Worm (Caenorhabditis elegans) whole organism, L4 larva: ENCODE measurements around the gene snt-1.

Experiments used
- D1046.2 ChIP-seq: fragments of 200-800 bp; sonication (Bioruptor generic); IDR thresholded peaks from 2 replicates; pipeline ENCODE4 v1.3.6; 2022; ENCODE audit warnings: missing genetic modification characterization, missing compliant biosample characterization
- F10B5.3 ChIP-seq: sonication (generic microtip); optimal IDR thresholded peaks from 2 replicates; lab custom pipeline; 2016; ENCODE audit warnings: mild to moderate bottlenecking, missing genetic modification characterization, missing compliant biosample characterization
- F26F4.8 ChIP-seq: fragments of 200-800 bp; sonication (Bioruptor generic); conservative IDR thresholded peaks from 2 replicates; pipeline ENCODE4 v1.3.6; 2022; ENCODE audit warnings: missing genetic modification characterization, missing compliant biosample characterization
- F37D6.2 ChIP-seq: sonication (generic microtip); optimal IDR thresholded peaks from 2 replicates; lab custom pipeline; 2016; ENCODE audit warnings: mild to moderate bottlenecking, missing genetic modification characterization, missing compliant biosample characterization
- R02D3.7 ChIP-seq: fragments of 150-350 bp; sonication (generic microtip); optimal IDR thresholded peaks from 3 replicates; lab custom pipeline; 2014; ENCODE audit warnings: missing biosample characterization, missing genetic modification characterization
- Y5F2A.4 ChIP-seq: fragments of 200-800 bp; sonication (Bioruptor generic); optimal IDR thresholded peaks from 2 replicates; lab custom pipeline; 2018; ENCODE audit warnings: mild to moderate bottlenecking, missing genetic modification characterization, missing compliant biosample characterization
- Y75B8A.6 ChIP-seq: fragments of 200-800 bp; sonication (Bioruptor generic); IDR thresholded peaks from 2 replicates; pipeline ENCODE4 v1.3.6; 2022; ENCODE audit warnings: missing genetic modification reagents, missing genetic modification characterization, missing compliant biosample characterization
- aha-1 ChIP-seq: fragments of 150-350 bp; peaks from one replicate; lab custom pipeline; 2014; ENCODE audit warnings: missing biosample characterization, missing genetic modification characterization
- aly-2 ChIP-seq: sonication (generic microtip); optimal IDR thresholded peaks from 2 replicates; lab custom pipeline; 2018; ENCODE audit warnings: missing biosample characterization, missing genetic modification characterization
- ama-1 ChIP-seq: fragments of 150-350 bp; optimal IDR thresholded peaks from 2 replicates; lab custom pipeline; 2014; ENCODE audit warnings: inconsistent platforms, mixed read lengths
- arid-1 ChIP-seq: fragments of 200-800 bp; sonication (Bioruptor generic); conservative IDR thresholded peaks from 2 replicates; pipeline ENCODE4 v1.3.6; 2022; ENCODE audit warnings: missing genetic modification reagents, missing genetic modification characterization, missing compliant biosample characterization
- ceh-20 ChIP-seq: fragments of 200-800 bp; sonication (Bioruptor generic); IDR thresholded peaks from 2 replicates; pipeline ENCODE4 v1.3.6; 2022; ENCODE audit warnings: missing genetic modification reagents, missing genetic modification characterization, missing compliant biosample characterization
- ceh-44 ChIP-seq: fragments of 200-800 bp; sonication (Bioruptor generic); IDR thresholded peaks from 2 replicates; pipeline ENCODE4 v1.3.6; 2022; ENCODE audit warnings: missing genetic modification reagents, missing genetic modification characterization, missing compliant biosample characterization
- ceh-62 ChIP-seq: sonication (generic microtip); optimal IDR thresholded peaks from 2 replicates; lab custom pipeline; 2017; ENCODE audit warnings: missing biosample characterization, missing genetic modification characterization
- ceh-82 ChIP-seq: sonication (generic microtip); optimal IDR thresholded peaks from 2 replicates; lab custom pipeline; 2017; ENCODE audit warnings: missing biosample characterization, missing genetic modification characterization
- cey-2 ChIP-seq: sonication (generic microtip); optimal IDR thresholded peaks from 3 replicates; lab custom pipeline; 2017; ENCODE audit warnings: missing genetic modification characterization, mild to moderate bottlenecking, missing compliant biosample characterization, antibody characterized with exemption, borderline replicate concordance; ENCODE audit not compliant: insufficient read depth
- daf-16 ChIP-seq, 3 experiments: sonication (generic microtip); optimal IDR thresholded peaks; 2 replicates each; lab custom pipeline; 2016 to 2017; ENCODE audit warnings: missing genetic modification characterization in 3 of 3, missing genetic modification reagents in 3 of 3, mild to moderate bottlenecking in 2 of 3, missing compliant biosample characterization in 2 of 3, missing biosample characterization in 1 of 3, moderate library complexity in 1 of 3
- daf-19 ChIP-seq: fragments of 200-800 bp; sonication (Bioruptor generic); conservative IDR thresholded peaks from 2 replicates; pipeline ENCODE4 v1.3.6; 2022; ENCODE audit warnings: missing genetic modification characterization, missing compliant biosample characterization
- dmd-6 ChIP-seq: fragments of 200-800 bp; sonication (Bioruptor generic); IDR thresholded peaks from 2 replicates; pipeline ENCODE4 v1.3.6; 2022; ENCODE audit warnings: missing genetic modification reagents, missing genetic modification characterization, missing compliant biosample characterization
- dmd-9 ChIP-seq: fragments of 200-800 bp; sonication (Bioruptor generic); IDR thresholded peaks from 2 replicates; pipeline ENCODE4 v1.3.6; 2022; ENCODE audit warnings: missing genetic modification reagents, missing genetic modification characterization, missing compliant biosample characterization
- dve-1 ChIP-seq: sonication (generic microtip); optimal IDR thresholded peaks from 2 replicates; lab custom pipeline; 2017; ENCODE audit warnings: antibody characterized with exemption, mild to moderate bottlenecking, missing genetic modification characterization, missing compliant biosample characterization; ENCODE audit not compliant: insufficient read depth
- fos-1 ChIP-seq: fragments of 150-350 bp; optimal IDR thresholded peaks from 2 replicates; lab custom pipeline; 2014; ENCODE audit warnings: missing biosample characterization, missing genetic modification characterization
- hif-1 ChIP-seq, 2 experiments: sonication (generic microtip); optimal IDR thresholded peaks; 2 replicates each; lab custom pipeline; 2016 to 2017; ENCODE audit warnings: missing compliant biosample characterization in 2 of 2, missing genetic modification characterization in 2 of 2, missing genetic modification reagents in 2 of 2, missing genotype in 2 of 2, mild to moderate bottlenecking in 1 of 2
- hlh-30 ChIP-seq: sonication (generic microtip); optimal IDR thresholded peaks from 2 replicates; lab custom pipeline; 2017; ENCODE audit warnings: antibody characterized with exemption, mild to moderate bottlenecking, missing genetic modification characterization, missing compliant biosample characterization; ENCODE audit not compliant: insufficient read depth
- lin-1 ChIP-seq: fragments of 200-800 bp; sonication (Bioruptor generic); IDR thresholded peaks from 2 replicates; pipeline ENCODE4 v1.3.6; 2022; ENCODE audit warnings: missing genetic modification reagents, missing genetic modification characterization, missing compliant biosample characterization
- lsy-2 ChIP-seq, 2 experiments: fragments of 150-350 bp in 1 of 2; sonication (generic microtip) in 1 of 2; optimal IDR thresholded peaks; 2 replicates each; lab custom pipeline; 2014 to 2017; ENCODE audit warnings: missing biosample characterization in 2 of 2, missing genetic modification characterization in 2 of 2
- madf-5 ChIP-seq, 2 experiments: fragments of 200-800 bp; sonication (Bioruptor generic); IDR thresholded peaks; 2 replicates each; pipeline ENCODE4 v1.3.6; 2022; ENCODE audit warnings: missing compliant biosample characterization in 2 of 2, missing genetic modification characterization in 2 of 2
- mdl-1 ChIP-seq, 2 experiments: fragments of 150-350 bp in 1 of 2; sonication (generic microtip) in 1 of 2; optimal IDR thresholded peaks; 2 replicates each; lab custom pipeline; 2014 to 2017; ENCODE audit warnings: missing biosample characterization in 2 of 2, missing genetic modification characterization in 2 of 2
- mdt-29 ChIP-seq: fragments of 200-800 bp; sonication (Bioruptor generic); IDR thresholded peaks from 2 replicates; pipeline ENCODE4 v1.3.6; 2022; ENCODE audit warnings: missing genetic modification reagents, missing genetic modification characterization, missing compliant biosample characterization
- mep-1 ChIP-seq: fragments of 150-350 bp; sonication (generic microtip); optimal IDR thresholded peaks from 3 replicates; lab custom pipeline; 2014; ENCODE audit warnings: missing biosample characterization, missing genetic modification characterization
- mes-2 ChIP-seq: sonication (generic microtip); optimal IDR thresholded peaks from 2 replicates; lab custom pipeline; 2016; ENCODE audit warnings: missing genotype, mild to moderate bottlenecking, missing genetic modification characterization, missing compliant biosample characterization; ENCODE audit not compliant: poor library complexity, severe bottlenecking
- nhr-102 ChIP-seq: sonication (generic microtip); optimal IDR thresholded peaks from 2 replicates; lab custom pipeline; 2016; ENCODE audit warnings: mild to moderate bottlenecking, missing genetic modification characterization, moderate library complexity, missing compliant biosample characterization
- nhr-111 ChIP-seq: fragments of 200-800 bp; sonication (Bioruptor generic); optimal IDR thresholded peaks from 2 replicates; lab custom pipeline; 2018; ENCODE audit warnings: mild to moderate bottlenecking, missing genetic modification characterization, missing compliant biosample characterization
- nhr-41 ChIP-seq: fragments of 200-800 bp; sonication (Bioruptor generic); IDR thresholded peaks from 2 replicates; pipeline ENCODE4 v1.3.6; 2022; ENCODE audit warnings: missing genetic modification reagents, missing genetic modification characterization, missing compliant biosample characterization
- nhr-6 ChIP-seq: fragments of 150-350 bp; optimal IDR thresholded peaks from 2 replicates; lab custom pipeline; 2014; ENCODE audit warnings: missing biosample characterization, missing genetic modification characterization
- pha-4 ChIP-seq, 2 experiments: fragments of 150-350 bp in 1 of 2; fragments of 200-800 bp in 1 of 2; sonication (Bioruptor generic) in 1 of 2; IDR thresholded peaks in 1 of 2; optimal IDR thresholded peaks in 1 of 2; 2 replicates each; pipeline versions ENCODE4 v1.3.6 to Lab custom; 2014 to 2022; ENCODE audit warnings: missing genetic modification characterization in 2 of 2, missing genetic modification reagents in 2 of 2, missing biosample characterization in 1 of 2, missing compliant biosample characterization in 1 of 2
- rbr-2 ChIP-seq: sonication (generic microtip); optimal IDR thresholded peaks from 2 replicates; lab custom pipeline; 2016; ENCODE audit warnings: missing genotype, missing genetic modification characterization, missing compliant biosample characterization
- saeg-2 ChIP-seq: fragments of 200-800 bp; sonication (Bioruptor generic); IDR thresholded peaks from 2 replicates; pipeline ENCODE4 v1.3.6; 2022; ENCODE audit warnings: missing genetic modification reagents, missing genetic modification characterization, missing compliant biosample characterization
- skn-1 ChIP-seq: fragments of 150-350 bp; optimal IDR thresholded peaks from 2 replicates; lab custom pipeline; 2014; ENCODE audit warnings: missing biosample characterization, missing genetic modification characterization
- spr-3 ChIP-seq: fragments of 200-800 bp; sonication (Bioruptor generic); optimal IDR thresholded peaks from 2 replicates; lab custom pipeline; 2018; ENCODE audit warnings: mild to moderate bottlenecking, missing genetic modification characterization, missing compliant biosample characterization
- tag-97 ChIP-seq: fragments of 200-800 bp; sonication (Bioruptor generic); IDR thresholded peaks from 2 replicates; pipeline ENCODE4 v1.3.6; 2022; ENCODE audit warnings: missing genetic modification characterization, missing compliant biosample characterization
- tra-1 ChIP-seq: fragments of 200-800 bp; sonication (Bioruptor generic); IDR thresholded peaks from 2 replicates; pipeline ENCODE4 v1.3.6; 2022; ENCODE audit warnings: missing genetic modification reagents, missing genetic modification characterization, missing compliant biosample characterization
- unc-130 ChIP-seq: sonication (generic microtip); optimal IDR thresholded peaks from 2 replicates; lab custom pipeline; 2016; ENCODE audit warnings: missing genetic modification reagents, missing genetic modification characterization, missing compliant biosample characterization
- zfp-3 ChIP-seq: fragments of 200-800 bp; sonication (Bioruptor generic); conservative IDR thresholded peaks from 2 replicates; pipeline ENCODE4 v1.3.6; 2022; ENCODE audit warnings: missing genetic modification reagents, missing genetic modification characterization, missing compliant biosample characterization
- zip-11 ChIP-seq: fragments of 200-800 bp; sonication (Bioruptor generic); IDR thresholded peaks from 2 replicates; pipeline ENCODE4 v1.3.6; 2022; ENCODE audit warnings: missing genetic modification characterization, missing compliant biosample characterization

snt-1 gene

DNA sequence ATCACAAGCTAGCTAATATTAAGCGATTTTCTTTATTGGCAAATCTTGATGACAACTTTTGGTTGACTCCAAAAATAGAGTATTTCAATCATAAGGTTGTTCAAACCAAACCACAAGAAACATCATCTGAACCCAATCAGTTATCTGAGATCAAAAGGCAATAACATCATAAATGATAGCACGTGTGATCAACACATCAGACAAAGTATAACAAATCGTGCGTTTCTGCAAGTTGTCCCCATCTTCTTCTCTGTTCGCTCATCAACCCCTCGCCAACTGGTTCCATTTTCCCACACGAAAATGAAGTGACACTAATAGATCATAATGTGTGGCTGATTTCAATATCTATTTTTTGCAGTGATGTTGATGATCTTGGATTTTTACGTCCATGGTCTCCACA, 38.5 kb downstream of the snt-1 start (continued):
- TF ChIP-seq mes-2 (tag; lab: Kevin White, UChicago), result peak; percentile 20
- no peak for TF ChIP-seq pha-4 (GFP tag; IDR thresholded peaks at IDR 0.05; lab: Robert Waterston, UW)
- TF ChIP-seq pha-4 (tag; optimal IDR thresholded peaks at IDR 0.05; lab: Kevin White, UChicago), result no peak
- no peak for TF ChIP-seq dmd-9

ce11 chrII:6851938-6852337, 41.2 kb downstream of the snt-1 start, which contains the start of gene C04A2.15:
Gene C04A2.15, plus strand, starts transcription at chrII:6852236.
- TF ChIP-seq aha-1 (tag; lab: Kevin White, UChicago) (peak; percentile 21), Y75B8A.6 (GFP tag; lab: Robert Waterston, UW) (no peak)

ce11 chrII:6853059-6853466, 42.3 kb downstream of the snt-1 start:
- TF ChIP-seq tra-1 (peak; percentile 62; the same call in 1 of the 2 replicates), zip-11 (GFP tag; lab: Robert Waterston, UW) (0 out of 2 replicates have a peak, but pooled peaks have one; percentile 36), cey-2 (no peak), nhr-41 (GFP tag; lab: Robert Waterston, UW) (peak; percentile 43; the same call in 1 of the 2 replicates), daf-19 (GFP tag; lab: Robert Waterston, UW) (no peak), aly-2 (tag; lab: Kevin White, UChicago) (no peak), mdt-29 (GFP tag; lab: Robert Waterston, UW) (peak; percentile 65; the same call in 1 of the 2 replicates), nhr-6 (tag; lab: Kevin White, UChicago) (peak; percentile 16), saeg-2 (0 out of 2 replicates have a peak, but pooled peaks have one; percentile 28), lsy-2 (tag; optimal IDR thresholded peaks at IDR 0.05; lab: Kevin White, UChicago) (peak; percentile 9 to 58), F37D6.2 (tag; lab: Kevin White, UChicago) (peak; percentile 39), F26F4.8 (GFP tag; lab: Robert Waterston, UW) (peak; percentile 56; the same call in 1 of the 2 replicates), spr-3 (GFP tag; lab: Kevin White, UChicago) (peak; percentile 52), dve-1 (tag; lab: Kevin White, UChicago) (peak; percentile 59), R02D3.7 (tag; lab: Kevin White, UChicago) (no peak), nhr-111 (GFP tag; lab: Kevin White, UChicago) (peak; percentile 52), ceh-82 (no peak), fos-1 (no peak), zfp-3 (peak; percentile 68; the same call in 1 of the 2 replicates), daf-16 (GFP tag; optimal IDR thresholded peaks at IDR 0.05; lab: Kevin White, UChicago) (peak; percentile 63 to 80), daf-16 (tag; optimal IDR thresholded peaks at IDR 0.05; lab: Kevin White, UChicago) (peak; percentile 11), ceh-20 (peak; percentile 70), ceh-44 (no peak), tag-97 (GFP tag; lab: Robert Waterston, UW) (no peak), lin-1 (GFP tag; lab: Robert Waterston, UW) (no peak; the same call in 1 of the 2 replicates), mdl-1 (tag; optimal IDR thresholded peaks at IDR 0.05; lab: Kevin White, UChicago) (peak in 1 of 2 experiments; percentile 28), aha-1 (tag; lab: Kevin White, UChicago) (peak; percentile 91), ama-1 (peak; percentile 64), F10B5.3 (tag; lab: Kevin White, UChicago) (no peak), hif-1 (tag; optimal IDR thresholded peaks at IDR 0.05; lab: Kevin White, UChicago) (peak; percentile 19 to 58), dmd-6 (GFP tag; lab: Robert Waterston, UW) (peak; percentile 77), Y5F2A.4 (peak; percentile 14), ceh-62 (tag; lab: Kevin White, UChicago) (no peak), mep-1 (tag; lab: Kevin White, UChicago) (peak; percentile 80), nhr-102 (tag; lab: Kevin White, UChicago) (peak; percentile 51), hlh-30 (peak; percentile 34), unc-130 (GFP tag; lab: Kevin White, UChicago) (peak; percentile 43), D1046.2 (peak; percentile 60; the same call in 1 of the 2 replicates), skn-1 (no peak), arid-1 (peak; percentile 77), rbr-2 (tag; lab: Kevin White, UChicago) (peak; percentile 80), madf-5 (GFP tag; IDR thresholded peaks at IDR 0.05; lab: Robert Waterston, UW) (peak; percentile 18 to 74; a peak in 1 of 4 replicates)
